Fruit fly (Drosophila melanogaster): ENCODE data around the gene stac.

dm6 chr3R:25012016-25012415 lies 44.1 kb upstream of the stac start:
- TF ChIP-seq Myc (optimal IDR thresholded peaks at IDR 0.05) = no peak
- no peak for TF ChIP-seq h (optimal IDR thresholded peaks at IDR 0.05)
- TF ChIP-seq psq (optimal IDR thresholded peaks at IDR 0.05) = no peak
- no peak for TF ChIP-seq insv (optimal IDR thresholded peaks at IDR 0.05)
- no peak for TF ChIP-seq Sin3A (optimal IDR thresholded peaks at IDR 0.05)
